Fruit fly (Drosophila melanogaster): Measurements from ENCODE around the gene Cap-D3.

The Cap-D3 gene

DNA sequence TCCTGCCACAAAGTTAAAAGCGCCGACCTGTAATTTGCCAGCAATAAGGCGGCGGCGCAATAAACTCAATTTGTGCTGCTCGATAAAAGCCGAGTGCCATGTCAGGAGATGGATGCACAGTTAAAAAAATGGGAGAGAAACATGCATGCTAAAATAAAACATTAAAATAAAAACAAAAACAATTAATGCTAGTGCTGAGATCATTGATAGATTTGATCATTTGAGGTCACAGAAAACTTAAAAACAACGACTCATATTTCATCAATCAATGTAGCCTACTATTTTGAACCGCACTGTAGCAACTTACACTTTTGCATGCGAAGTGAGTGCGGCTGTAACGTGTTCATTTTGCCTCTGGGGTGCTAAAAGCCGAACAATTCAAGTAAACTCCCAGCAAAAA, 42.6 kb upstream of the Cap-D3 start (continued):
- TF ChIP-seq dsx (GFP tag; optimal IDR thresholded peaks at IDR 0.05; ENCODE audit: poor library complexity, severe bottlenecking) (peak; percentile 67), CG11762 (GFP tag; optimal IDR thresholded peaks at IDR 0.05; ENCODE audit: insufficient read depth) (peak; percentile 71), Hr39 (GFP tag; optimal IDR thresholded peaks at IDR 0.05) (peak; percentile 70), Hr4 (GFP tag; optimal IDR thresholded peaks at IDR 0.05) (peak; percentile 70), fd59A (GFP tag; optimal IDR thresholded peaks at IDR 0.05) (peak; percentile 33), Sox15 (GFP tag; optimal IDR thresholded peaks at IDR 0.05) (peak; percentile 46), fkh (GFP tag; optimal IDR thresholded peaks at IDR 0.05) (no peak), eg (GFP tag; IDR thresholded peaks at IDR 0.05) (peak; percentile 63), CG10631 (GFP tag; optimal IDR thresholded peaks at IDR 0.05) (peak; percentile 59), spab (GFP tag; optimal IDR thresholded peaks at IDR 0.05) (peak; percentile 51), CG9139 (GFP tag; optimal IDR thresholded peaks at IDR 0.05) (peak; percentile 4), acj6 (GFP tag; optimal IDR thresholded peaks at IDR 0.05) (peak; percentile 70), Lpt (GFP tag; optimal IDR thresholded peaks at IDR 0.05) (peak; percentile 33), Hr38 (GFP tag; optimal IDR thresholded peaks at IDR 0.05) (no peak), CG6854 (GFP tag; optimal IDR thresholded peaks at IDR 0.05) (no peak), OdsH (GFP tag; optimal IDR thresholded peaks at IDR 0.05) (peak; percentile 70), CG32006 (GFP tag; optimal IDR thresholded peaks at IDR 0.05) (peak; percentile 65), pdm3 (GFP tag; optimal IDR thresholded peaks at IDR 0.05) (peak; percentile 64)

DNA sequence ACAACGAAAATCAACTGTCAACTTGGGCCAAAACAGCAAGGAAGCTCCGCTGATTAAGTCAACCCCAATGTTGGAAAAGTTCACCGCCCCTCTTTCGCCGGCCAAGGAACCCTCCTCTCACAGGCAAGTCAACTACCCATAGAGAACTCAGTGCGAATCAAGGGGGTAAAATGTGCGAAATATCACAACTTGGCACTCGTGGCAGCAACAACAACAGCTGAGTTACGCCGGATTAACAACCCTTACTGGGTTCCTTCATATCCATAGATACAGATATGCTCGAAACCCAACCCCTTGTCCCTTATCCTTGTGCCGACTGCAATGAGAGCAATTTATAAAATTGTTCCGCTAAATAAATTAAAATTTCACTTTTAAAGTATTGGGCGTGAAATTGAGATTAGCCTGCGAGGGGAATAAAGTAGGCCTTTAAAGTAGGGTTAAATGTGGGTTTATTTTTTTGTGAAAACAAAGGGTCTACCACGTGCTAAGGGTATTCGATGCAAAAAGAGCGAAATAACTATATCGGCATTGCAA, 36.6 kb upstream of the Cap-D3 start:
- TF ChIP-seq net (GFP tag; optimal IDR thresholded peaks at IDR 0.05), result no peak
- no peak for TF ChIP-seq CG7368 (GFP tag; optimal IDR thresholded peaks at IDR 0.05)
- no peak for TF ChIP-seq topi (GFP tag; optimal IDR thresholded peaks at IDR 0.05)
- no peak for TF ChIP-seq Smox (GFP tag; optimal IDR thresholded peaks at IDR 0.05)
- no peak for TF ChIP-seq CG34406 (GFP tag; optimal IDR thresholded peaks at IDR 0.05)
- no peak for TF ChIP-seq CG6792 (GFP tag; optimal IDR thresholded peaks at IDR 0.05)
- TF ChIP-seq CG9139 (GFP tag; optimal IDR thresholded peaks at IDR 0.05), result no peak
- no peak for TF ChIP-seq Eip93F (GFP tag; optimal IDR thresholded peaks at IDR 0.05)

DNA sequence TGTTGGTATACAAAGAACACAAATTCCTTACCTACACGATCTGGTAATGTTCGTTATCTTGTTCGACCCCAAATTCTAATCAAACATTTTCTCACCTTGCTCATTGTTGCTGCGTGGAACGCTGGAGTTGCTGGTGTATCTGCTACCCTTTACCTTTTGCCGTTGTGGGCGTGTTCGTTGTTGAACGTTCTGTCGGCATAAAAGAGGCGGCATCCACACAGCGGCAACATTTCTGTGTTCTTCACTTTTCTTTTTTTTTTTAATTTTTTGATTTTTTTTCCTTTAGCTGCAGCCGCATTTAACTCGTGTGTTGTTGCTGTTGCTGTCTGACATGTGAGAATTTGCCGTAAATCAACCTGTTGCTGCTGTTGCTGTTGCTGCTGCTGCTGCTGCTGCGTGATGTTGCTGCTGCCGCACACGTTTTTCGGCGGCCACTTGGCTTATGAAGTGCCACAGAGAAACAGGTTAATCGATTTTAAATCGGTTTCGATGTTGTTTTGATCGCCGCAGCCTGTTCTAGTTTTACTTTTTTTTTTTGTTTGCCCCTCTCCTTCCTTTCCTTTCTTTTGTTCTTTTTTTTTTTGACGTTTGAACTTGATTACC, 35.8 kb upstream of the Cap-D3 start:
- peak; percentile 40; the same call in 1 of the 3 replicates for TF ChIP-seq CG6163 (GFP tag; IDR thresholded peaks at IDR 0.05)
- TF ChIP-seq CG3032 (tag; optimal IDR thresholded peaks at IDR 0.05), result no peak
- TF ChIP-seq CG9139 (GFP tag; optimal IDR thresholded peaks at IDR 0.05), result peak; percentile 29
- peak; percentile 63 to 77 for TF ChIP-seq ss (GFP tag; optimal IDR thresholded peaks at IDR 0.05)
- TF ChIP-seq spab (GFP tag; optimal IDR thresholded peaks at IDR 0.05), result peak; percentile 16
- no peak for TF ChIP-seq Ets96B (tag; optimal IDR thresholded peaks at IDR 0.05)
- 0 out of 3 replicates have a peak, but pooled peaks have one; percentile 8 for TF ChIP-seq eg (GFP tag; IDR thresholded peaks at IDR 0.05)
- no peak for TF ChIP-seq Hr39 (GFP tag; optimal IDR thresholded peaks at IDR 0.05)
- TF ChIP-seq topi (GFP tag; optimal IDR thresholded peaks at IDR 0.05), result no peak
- peak; percentile 60 for TF ChIP-seq Eip78C (GFP tag)
- TF ChIP-seq dsx (GFP tag; optimal IDR thresholded peaks at IDR 0.05; ENCODE audit: poor library complexity, severe bottlenecking), result peak; percentile 36
- TF ChIP-seq CG7368 (GFP tag; optimal IDR thresholded peaks at IDR 0.05), result no peak
- TF ChIP-seq achi (GFP tag; optimal IDR thresholded peaks at IDR 0.05), result peak; percentile 7
- TF ChIP-seq svp (GFP tag), result peak; percentile 51
- peak; percentile 62 for TF ChIP-seq CG3919 (GFP tag; optimal IDR thresholded peaks at IDR 0.05)
- peak; percentile 59 for TF ChIP-seq CG6808 (GFP tag; optimal IDR thresholded peaks at IDR 0.05)

DNA sequence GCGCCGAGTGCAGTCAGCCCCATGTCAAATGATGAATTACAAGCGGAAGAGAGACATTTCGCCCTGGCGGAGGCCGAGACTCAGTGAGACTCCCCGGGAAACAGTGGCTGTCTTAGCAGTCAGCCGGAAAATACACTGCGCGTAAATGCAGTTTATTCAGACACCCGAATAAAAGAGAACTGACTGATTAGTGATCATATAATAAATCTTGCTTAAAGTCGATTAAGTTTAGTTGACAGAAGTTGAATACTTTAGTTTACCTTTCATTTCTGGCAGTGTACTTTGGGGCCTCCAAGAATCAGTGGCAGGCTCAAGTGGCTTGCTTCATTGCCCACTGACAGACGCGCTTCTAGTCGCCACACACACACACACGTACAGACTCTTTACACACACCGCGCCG, 34.5 kb upstream of the Cap-D3 start:
- no peak for TF ChIP-seq Eip93F (GFP tag; optimal IDR thresholded peaks at IDR 0.05)
- TF ChIP-seq Eip78C (GFP tag), result peak; percentile 91
- TF ChIP-seq CG8632 (GFP tag; optimal IDR thresholded peaks at IDR 0.05), result peak; percentile 43
- peak; percentile 51 to 66 for TF ChIP-seq salr (GFP tag; optimal IDR thresholded peaks at IDR 0.05)
- peak; percentile 67 for TF ChIP-seq CG6792 (GFP tag; optimal IDR thresholded peaks at IDR 0.05)
- TF ChIP-seq Hr38 (GFP tag; optimal IDR thresholded peaks at IDR 0.05), result no peak
- peak; percentile 56; the same call in 1 of the 2 replicates for TF ChIP-seq Gug (GFP tag; IDR thresholded peaks at IDR 0.05)
- TF ChIP-seq fd85E (GFP tag; optimal IDR thresholded peaks at IDR 0.05), result no peak
- TF ChIP-seq CG11902 (GFP tag; optimal IDR thresholded peaks at IDR 0.05), result peak; percentile 18
- TF ChIP-seq CG1621 (tag; optimal IDR thresholded peaks at IDR 0.05), result peak; percentile 79
- peak; percentile 73 for TF ChIP-seq CG10631 (GFP tag; optimal IDR thresholded peaks at IDR 0.05)
- TF ChIP-seq acj6 (GFP tag; optimal IDR thresholded peaks at IDR 0.05), result peak; percentile 69
- TF ChIP-seq CG34406 (GFP tag; optimal IDR thresholded peaks at IDR 0.05), result peak; percentile 46
- TF ChIP-seq ss (GFP tag; optimal IDR thresholded peaks at IDR 0.05), result peak; percentile 66 to 67
- peak; percentile 76 for TF ChIP-seq Eip75B (GFP tag; optimal IDR thresholded peaks at IDR 0.05)
- peak; percentile 51 for TF ChIP-seq topi (GFP tag; optimal IDR thresholded peaks at IDR 0.05)
- peak; percentile 81 for TF ChIP-seq CG10669 (GFP tag; optimal IDR thresholded peaks at IDR 0.05)
- TF ChIP-seq CG6808 (GFP tag; optimal IDR thresholded peaks at IDR 0.05), result peak; percentile 77
- TF ChIP-seq CG4318 (GFP tag; optimal IDR thresholded peaks at IDR 0.05), result peak; percentile 42
- TF ChIP-seq Met (GFP tag; optimal IDR thresholded peaks at IDR 0.05), result peak; percentile 59

All from whole organism, prepupa.